Fruit fly (Drosophila melanogaster) whole organism: ENCODE results near the gene NLaz.
A peak's percentile ranks its signal among the peaks of the same experiment; 100 is the strongest.

Source experiments
- CG8478 ChIP-seq: fragments of >200 bp; optimal IDR thresholded peaks from 2 replicates; lab custom pipeline; 2018; ENCODE audit warnings: inconsistent platforms
- Dll ChIP-seq: fragments of >200 bp; optimal IDR thresholded peaks from 2 replicates; lab custom pipeline; 2017
- EcR ChIP-seq, 2 experiments: fragments of >200 bp; optimal IDR thresholded peaks; 2 replicates each; lab custom pipeline; 2017; ENCODE audit warnings: missing biosample characterization in 2 of 2, missing genetic modification characterization in 2 of 2, missing genetic modification reagents in 2 of 2
- pan ChIP-seq: fragments of >200 bp; optimal IDR thresholded peaks from 2 replicates; lab custom pipeline; 2017
- psq ChIP-seq: fragments of >200 bp; optimal IDR thresholded peaks from 2 replicates; lab custom pipeline; 2017
- usp ChIP-seq: fragments of >200 bp; optimal IDR thresholded peaks from 2 replicates; lab custom pipeline; 2017; ENCODE audit warnings: missing biosample characterization, missing genetic modification characterization, mixed read lengths

The NLaz gene

DNA sequence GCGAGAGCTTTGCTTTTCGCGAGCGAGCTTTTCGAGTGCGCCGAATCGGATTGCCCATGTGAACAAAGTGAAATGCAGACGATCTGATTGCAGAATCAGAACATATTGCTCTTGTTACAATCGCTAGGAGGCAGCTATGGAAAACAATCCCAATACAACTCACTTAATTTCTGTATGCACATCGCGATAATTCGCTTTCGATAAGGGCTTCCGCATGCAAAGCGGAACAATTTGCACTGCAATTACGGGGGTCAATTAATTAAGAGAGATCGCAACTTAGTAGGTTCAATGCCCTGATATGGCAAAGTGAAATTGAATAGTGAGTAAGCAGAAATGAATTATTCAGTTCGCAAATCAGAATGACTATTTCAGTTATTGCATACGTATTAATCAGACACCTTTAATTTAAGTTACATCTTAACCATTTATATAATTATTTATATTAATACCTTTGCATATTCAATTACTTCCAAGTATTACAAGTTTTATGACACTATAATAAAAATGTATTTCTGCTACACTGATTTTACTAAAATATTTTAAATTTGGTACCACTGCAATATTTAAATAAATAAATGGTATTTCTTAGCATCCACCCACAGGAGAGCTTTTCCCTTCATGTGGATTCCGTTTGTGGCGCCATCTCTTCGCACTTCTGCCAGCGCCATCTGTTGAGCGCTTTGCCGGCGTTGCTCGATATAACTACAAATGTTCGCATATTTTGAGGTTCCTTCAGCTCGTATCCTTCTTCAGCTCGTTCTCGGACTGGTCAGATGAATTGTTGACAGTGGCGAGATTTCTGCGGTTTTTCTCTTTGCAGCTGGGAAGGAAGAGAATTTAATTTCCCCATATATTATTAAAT lies at the start of gene NLaz:
TSS of gene NLaz (minus strand) at position 51 of the 862 bp plus-strand sequence.
- no peak for TF ChIP-seq usp (GFP tag; lab: Kevin White, UChicago)
- peak in 1 of 2 experiments; percentile 46 for TF ChIP-seq EcR (GFP tag; optimal IDR thresholded peaks at IDR 0.05; lab: Kevin White, UChicago)

DNA sequence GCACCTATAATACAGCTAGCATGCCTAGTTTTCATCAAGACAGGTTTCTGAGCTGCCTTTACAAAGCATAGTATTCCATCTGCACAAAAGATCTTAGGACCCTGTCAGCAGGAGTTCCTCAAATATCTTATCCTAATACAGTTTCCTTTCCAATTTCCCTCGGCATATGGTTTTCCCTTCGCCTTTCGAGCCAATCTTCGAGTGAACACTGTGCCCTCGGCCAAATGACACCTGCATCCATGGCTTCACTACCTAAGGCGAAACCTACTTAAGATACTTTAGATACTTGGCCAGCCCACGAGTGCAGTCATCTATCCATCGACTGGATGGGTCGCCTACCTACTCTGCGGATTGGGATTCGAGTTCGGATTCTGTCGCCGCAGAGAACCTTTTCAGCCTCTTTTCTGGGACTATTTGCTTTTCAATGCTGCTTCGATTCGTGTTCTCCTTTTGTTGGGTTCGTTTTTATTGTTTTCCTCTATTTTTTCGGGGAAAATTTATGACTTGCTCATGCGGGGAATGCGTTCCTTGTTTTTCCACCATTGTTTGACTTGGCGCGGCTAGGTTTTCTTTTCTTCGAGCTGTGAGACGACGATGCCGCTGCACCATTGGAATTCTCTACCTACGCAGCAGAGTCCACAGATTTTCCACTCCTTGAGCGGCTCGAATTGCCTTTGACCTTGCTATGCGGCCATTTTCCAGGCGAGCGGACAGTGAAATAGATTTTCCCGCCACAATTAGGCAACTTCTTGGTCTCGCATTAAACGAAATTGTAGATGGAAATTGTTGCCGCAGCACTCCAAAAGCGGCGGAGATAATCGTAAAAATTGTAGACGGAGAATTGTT lies 49.4 kb upstream of the NLaz start:
- TF ChIP-seq Dll (lab: Kevin White, UChicago) (no peak), pan (lab: Kevin White, UChicago) (no peak), usp (GFP tag; lab: Kevin White, UChicago) (no peak), CG8478 (no peak), psq (no peak), EcR (GFP tag; optimal IDR thresholded peaks at IDR 0.05; lab: Kevin White, UChicago) (no peak)

DNA sequence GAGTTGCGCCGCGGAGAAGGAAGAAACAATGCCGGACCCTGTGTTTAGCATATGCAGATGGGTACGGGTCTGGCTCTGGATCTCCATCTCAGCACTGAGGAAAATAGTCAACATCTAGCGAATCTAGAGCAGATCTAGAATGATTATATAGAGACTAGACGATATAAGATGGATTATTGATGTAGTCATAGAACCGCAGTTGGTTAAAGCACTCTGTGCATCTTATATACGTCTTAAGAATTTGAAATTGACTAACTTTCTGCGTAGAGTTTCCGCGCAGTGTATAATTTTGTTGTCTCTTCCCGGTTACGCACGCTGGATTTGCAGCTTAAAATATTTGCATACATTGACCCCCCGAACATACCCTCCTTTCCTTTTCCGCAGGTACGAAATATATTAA lies 48.1 kb upstream of the NLaz start:
- no peak for TF ChIP-seq pan (lab: Kevin White, UChicago)
- TF ChIP-seq CG8478: no peak
- TF ChIP-seq EcR (GFP tag; optimal IDR thresholded peaks at IDR 0.05; lab: Kevin White, UChicago): no peak
- no peak for TF ChIP-seq Dll (lab: Kevin White, UChicago)
- TF ChIP-seq usp (GFP tag; lab: Kevin White, UChicago): no peak
- no peak for TF ChIP-seq psq

- TF ChIP-seq usp (GFP tag; lab: Kevin White, UChicago) (no peak), pan (lab: Kevin White, UChicago) (no peak), EcR (GFP tag; optimal IDR thresholded peaks at IDR 0.05; lab: Kevin White, UChicago) (no peak), Dll (lab: Kevin White, UChicago) (no peak), CG8478 (no peak), psq (no peak)
Measured at dm6 chr2L:1405573-1405972, 44.0 kb upstream of the NLaz start.

- no peak for TF ChIP-seq Dll (lab: Kevin White, UChicago)
- no peak for TF ChIP-seq EcR (GFP tag; optimal IDR thresholded peaks at IDR 0.05; lab: Kevin White, UChicago)
- TF ChIP-seq psq: no peak
- no peak for TF ChIP-seq CG8478
- TF ChIP-seq pan (lab: Kevin White, UChicago): no peak
- TF ChIP-seq usp (GFP tag; lab: Kevin White, UChicago): no peak
Measured at dm6 chr2L:1404896-1405453, 43.4 kb upstream of the NLaz start.

- TF ChIP-seq CG8478 (no peak), psq (no peak), usp (GFP tag; lab: Kevin White, UChicago) (no peak), EcR (GFP tag; optimal IDR thresholded peaks at IDR 0.05; lab: Kevin White, UChicago) (no peak), Dll (lab: Kevin White, UChicago) (no peak), pan (lab: Kevin White, UChicago) (no peak)
Measured at dm6 chr2L:1402728-1403127, 41.1 kb upstream of the NLaz start.

DNA sequence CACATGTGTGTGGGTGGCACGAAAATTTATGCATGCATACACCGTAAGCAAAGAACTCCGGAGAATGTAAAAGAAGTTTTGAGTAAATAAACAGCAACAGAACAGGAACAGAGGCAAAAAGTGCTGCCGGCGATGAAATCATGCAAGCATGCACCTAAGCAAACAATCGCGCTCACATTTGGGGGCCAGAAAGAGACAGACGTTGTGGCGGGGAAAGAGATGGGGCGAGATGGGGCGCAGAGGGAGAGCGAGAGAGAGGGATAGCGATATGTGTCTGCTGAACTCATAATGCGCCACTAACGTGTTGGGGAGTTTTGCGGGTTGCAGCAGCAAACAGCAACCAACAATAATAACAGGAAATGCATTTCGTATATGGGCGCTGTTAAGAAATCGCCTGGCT lies 37.8 kb upstream of the NLaz start:
- TF ChIP-seq pan (lab: Kevin White, UChicago) (no peak), CG8478 (no peak), Dll (lab: Kevin White, UChicago) (no peak), usp (GFP tag; lab: Kevin White, UChicago) (no peak), EcR (GFP tag; optimal IDR thresholded peaks at IDR 0.05; lab: Kevin White, UChicago) (no peak), psq (no peak)

DNA sequence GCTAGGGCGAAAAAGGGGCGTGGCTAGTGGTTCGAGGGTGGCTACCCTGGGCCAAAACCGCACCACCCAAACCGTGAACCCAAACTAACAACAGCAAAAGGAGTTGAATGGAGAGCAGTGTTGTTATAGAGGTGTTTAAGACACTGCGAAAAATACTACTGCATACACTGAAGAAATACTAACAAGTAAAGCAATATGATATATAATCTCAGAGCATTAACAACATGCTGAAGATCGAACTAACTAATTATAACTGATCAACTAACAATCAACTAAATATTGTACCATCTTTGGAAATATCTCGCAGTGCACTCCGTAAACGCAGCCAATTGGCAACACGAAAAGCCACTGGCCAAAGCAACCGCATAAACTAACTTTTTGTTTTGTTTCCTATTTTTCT lies 32.0 kb upstream of the NLaz start:
- no peak for TF ChIP-seq psq
- TF ChIP-seq usp (GFP tag; lab: Kevin White, UChicago): no peak

- TF ChIP-seq Dll (lab: Kevin White, UChicago) (no peak), psq (no peak), EcR (GFP tag; optimal IDR thresholded peaks at IDR 0.05; lab: Kevin White, UChicago) (no peak), usp (GFP tag; lab: Kevin White, UChicago) (no peak), pan (lab: Kevin White, UChicago) (no peak), CG8478 (no peak)
Measured at dm6 chr2L:1390271-1390670, 28.6 kb upstream of the NLaz start.

- TF ChIP-seq psq (no peak), EcR (GFP tag; optimal IDR thresholded peaks at IDR 0.05; lab: Kevin White, UChicago) (no peak), pan (lab: Kevin White, UChicago) (no peak), Dll (lab: Kevin White, UChicago) (no peak), usp (GFP tag; lab: Kevin White, UChicago) (no peak), CG8478 (no peak)
Measured at dm6 chr2L:1387811-1388210, 26.2 kb upstream of the NLaz start.

DNA sequence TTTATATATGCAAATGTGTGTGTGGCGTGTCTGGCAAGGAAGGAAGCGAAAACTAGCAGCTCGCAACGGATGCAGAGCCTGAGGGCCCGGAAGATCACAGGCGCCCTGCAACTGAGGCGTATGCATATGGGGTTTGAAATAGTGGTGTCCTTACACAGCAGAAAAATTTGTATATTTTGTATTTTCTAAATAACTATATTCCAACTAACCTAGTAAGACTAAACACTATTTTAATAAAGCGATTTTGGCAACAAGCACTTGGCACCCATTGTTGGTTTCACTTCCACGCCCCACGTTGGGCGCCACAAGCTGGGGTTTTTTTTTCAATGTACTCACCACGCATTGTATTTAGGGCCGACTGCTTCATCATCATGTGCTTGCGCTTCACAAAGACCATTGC lies 24.9 kb upstream of the NLaz start:
- TF ChIP-seq Dll (lab: Kevin White, UChicago) (no peak), pan (lab: Kevin White, UChicago) (no peak), psq (no peak), usp (GFP tag; lab: Kevin White, UChicago) (no peak), EcR (GFP tag; optimal IDR thresholded peaks at IDR 0.05; lab: Kevin White, UChicago) (no peak), CG8478 (no peak)

DNA sequence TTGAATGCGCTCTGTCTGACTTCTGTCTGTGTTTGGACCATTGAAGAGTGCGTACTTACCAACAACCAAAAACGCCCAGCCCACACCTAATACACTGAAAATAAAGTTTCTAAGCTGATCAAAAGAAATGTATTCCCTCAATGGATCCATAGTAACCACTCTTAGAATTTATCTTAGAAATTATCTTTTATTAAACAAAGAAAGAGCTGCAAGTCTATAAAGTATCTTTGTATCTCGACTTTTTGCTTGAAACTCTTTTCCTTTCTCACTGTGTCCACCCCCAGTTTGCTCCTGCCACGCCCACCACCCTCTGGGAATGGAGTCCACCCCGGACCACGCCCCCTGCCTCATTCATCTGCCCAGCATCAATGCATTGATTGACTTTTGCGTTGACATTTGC lies 16.0 kb upstream of the NLaz start:
- TF ChIP-seq Dll (lab: Kevin White, UChicago) (no peak), usp (GFP tag; lab: Kevin White, UChicago) (no peak), pan (lab: Kevin White, UChicago) (no peak), psq (no peak), EcR (GFP tag; optimal IDR thresholded peaks at IDR 0.05; lab: Kevin White, UChicago) (no peak), CG8478 (no peak)
